Worm (Caenorhabditis elegans) whole organism, late embryonic: ENCODE results near the gene arrd-28.

Source experiments
- ama-1 ChIP-seq: fragments of 150-350 bp; optimal IDR thresholded peaks from 2 replicates; lab custom pipeline; 2014
- ets-4 ChIP-seq: sonication (generic microtip); optimal IDR thresholded peaks from 2 replicates; lab custom pipeline; 2016; ENCODE audit warnings: missing genetic modification characterization, missing compliant biosample characterization
- fkh-10 ChIP-seq: fragments of 150-350 bp; optimal IDR thresholded peaks from 2 replicates; lab custom pipeline; 2014; ENCODE audit warnings: missing biosample characterization, missing genetic modification reagents, missing genetic modification characterization
- lin-11 ChIP-seq: fragments of 200-800 bp; sonication (Bioruptor generic); optimal IDR thresholded peaks from 2 replicates; lab custom pipeline; 2018; ENCODE audit warnings: mild to moderate bottlenecking, missing genetic modification characterization, missing compliant biosample characterization
- mec-3 ChIP-seq: sonication (generic microtip); optimal IDR thresholded peaks from 2 replicates; lab custom pipeline; 2016; ENCODE audit warnings: borderline replicate concordance, missing genetic modification characterization, missing compliant biosample characterization
- nfya-1 ChIP-seq: sonication (generic microtip); optimal IDR thresholded peaks from 2 replicates; lab custom pipeline; 2017; ENCODE audit warnings: missing genetic modification characterization, mild to moderate bottlenecking, missing compliant biosample characterization, antibody characterized with exemption, moderate library complexity
- pqm-1 ChIP-seq: sonication (generic microtip); optimal IDR thresholded peaks from 2 replicates; lab custom pipeline; 2016; ENCODE audit warnings: missing genetic modification characterization, missing compliant biosample characterization

ce11 chrX:10154317-10154942 is 29.4 kb upstream of the arrd-28 start, which contains the start of gene F09B9.5:
- TF ChIP-seq pqm-1 (tag; lab: Kevin White, UChicago) = no peak
- peak; percentile 27 for TF ChIP-seq nfya-1
- no peak for TF ChIP-seq ama-1 (lab: Kevin White, UChicago)
- no peak for TF ChIP-seq fkh-10
- TF ChIP-seq lin-11 (tag; lab: Kevin White, UChicago) = no peak
- no peak for TF ChIP-seq ets-4
- TF ChIP-seq mec-3 (tag; lab: Kevin White, UChicago) = no peak
